Fruit fly (Drosophila melanogaster) whole organism, embryonic: ENCODE results near the gene flw.

ENCODE experiments used
- Antp ChIP-seq: fragments of 200-800 bp; sonication (Bioruptor generic); optimal IDR thresholded peaks from 3 replicates; lab custom pipeline; 2016; ENCODE audit warnings: missing biosample characterization, missing genetic modification characterization
- Atf6 ChIP-seq: fragments of 200-800 bp; sonication (Bioruptor generic); IDR thresholded peaks from 2 replicates; pipeline ENCODE4 v1.3.6; 2022; ENCODE audit warnings: missing biosample characterization, missing genetic modification characterization
- BEAF-32 ChIP-seq: fragments of 200-800 bp; sonication (Bioruptor generic); optimal IDR thresholded peaks from 3 replicates; lab custom pipeline; 2017; ENCODE audit warnings: missing biosample characterization, missing genetic modification characterization, mild to moderate bottlenecking, moderate library complexity, missing genetic modification reagents
- CG12299 ChIP-seq: fragments of 200-800 bp; sonication (Bioruptor generic); optimal IDR thresholded peaks from 2 replicates; lab custom pipeline; 2018; ENCODE audit warnings: missing biosample characterization, mild to moderate bottlenecking, missing genetic modification characterization
- CG15696 ChIP-seq: fragments of 200-800 bp; sonication (Bioruptor generic); optimal IDR thresholded peaks from 2 replicates; lab custom pipeline; 2019; ENCODE audit warnings: missing biosample characterization, mild to moderate bottlenecking, missing genetic modification characterization, moderate library complexity
- CG16779 ChIP-seq: fragments of 200-800 bp; sonication (Bioruptor generic); IDR thresholded peaks from 2 replicates; pipeline ENCODE4 v1.3.6; 2022; ENCODE audit warnings: missing biosample characterization, missing genetic modification characterization
- CG17802 ChIP-seq: fragments of 200-800 bp; sonication (Bioruptor generic); optimal IDR thresholded peaks from 2 replicates; lab custom pipeline; 2018; ENCODE audit warnings: missing biosample characterization, mild to moderate bottlenecking, missing genetic modification characterization, moderate library complexity
- CG18011 ChIP-seq: fragments of 200-800 bp; sonication (Bioruptor generic); optimal IDR thresholded peaks from 2 replicates; lab custom pipeline; 2017; ENCODE audit warnings: missing biosample characterization, missing genetic modification characterization, mild to moderate bottlenecking, moderate library complexity, missing genotype
- CG2199 ChIP-seq: fragments of 200-800 bp; sonication (Bioruptor generic); IDR thresholded peaks from 3 replicates; pipeline ENCODE4 v1.3.6; 2022; ENCODE audit warnings: missing biosample characterization, missing genetic modification characterization
- CG2678 ChIP-seq: fragments of 200-800 bp; sonication (Bioruptor generic); optimal IDR thresholded peaks from 3 replicates; lab custom pipeline; 2019; ENCODE audit warnings: missing biosample characterization, mild to moderate bottlenecking, missing genetic modification characterization, moderate library complexity
- CG31441 ChIP-seq: fragments of 200-800 bp; sonication (Bioruptor generic); IDR thresholded peaks from 2 replicates; pipeline ENCODE4 v1.3.6; 2022; ENCODE audit warnings: missing biosample characterization, missing genetic modification characterization
- CG3407 ChIP-seq: fragments of 200-800 bp; sonication (Bioruptor generic); optimal IDR thresholded peaks from 2 replicates; lab custom pipeline; 2018; ENCODE audit warnings: missing biosample characterization, mild to moderate bottlenecking, missing genetic modification characterization
- CG42726 ChIP-seq: fragments of 200-800 bp; sonication (Bioruptor generic); IDR thresholded peaks from 2 replicates; pipeline ENCODE4 v1.3.6; 2022; ENCODE audit warnings: missing biosample characterization, missing genetic modification characterization; ENCODE audit not compliant: partially characterized antibody
- CG6254 ChIP-seq: fragments of 200-800 bp; sonication (Bioruptor generic); optimal IDR thresholded peaks from 3 replicates; lab custom pipeline; 2017; ENCODE audit warnings: mild to moderate bottlenecking, missing biosample characterization, missing genetic modification reagents, missing genetic modification characterization
- CG8290 ChIP-seq, 3 experiments: fragments of 200-800 bp; sonication (Bioruptor generic); optimal IDR thresholded peaks; 2 replicates each; lab custom pipeline; 2016 to 2019; ENCODE audit warnings: missing biosample characterization in 3 of 3, missing genetic modification characterization in 3 of 3, mild to moderate bottlenecking in 2 of 3, moderate library complexity in 1 of 3
- CG8478 ChIP-seq: fragments of >200 bp; optimal IDR thresholded peaks from 2 replicates; lab custom pipeline; 2018
- CG8924 ChIP-seq: fragments of 200-800 bp; optimal IDR thresholded peaks from 3 replicates; lab custom pipeline; 2019; ENCODE audit warnings: missing biosample characterization, mild to moderate bottlenecking, missing genetic modification characterization, moderate library complexity
- Camta ChIP-seq: fragments of 200-800 bp; sonication (Bioruptor generic); optimal IDR thresholded peaks from 2 replicates; lab custom pipeline; 2016; ENCODE audit warnings: missing biosample characterization, missing genetic modification characterization
- CkIIα-i1 ChIP-seq: fragments of 200-800 bp; sonication (Bioruptor generic); IDR thresholded peaks from 2 replicates; pipeline ENCODE4 v1.3.6; 2022; ENCODE audit warnings: missing biosample characterization, missing genetic modification characterization
- Dad ChIP-seq: fragments of 200-800 bp; sonication (Bioruptor generic); optimal IDR thresholded peaks from 3 replicates; lab custom pipeline; 2016; ENCODE audit warnings: missing biosample characterization, missing genetic modification characterization
- Doc2 ChIP-seq: fragments of 200-800 bp; sonication (Bioruptor generic); IDR thresholded peaks from 2 replicates; pipeline ENCODE4 v1.3.6; 2022; ENCODE audit warnings: missing biosample characterization, missing genetic modification characterization
- Fer1 ChIP-seq: fragments of 200-800 bp; sonication (Bioruptor generic); optimal IDR thresholded peaks from 2 replicates; lab custom pipeline; 2017; ENCODE audit warnings: missing biosample characterization, mild to moderate bottlenecking, missing genetic modification characterization
- Gug ChIP-seq: fragments of 200-800 bp; sonication (Bioruptor generic); IDR thresholded peaks from 4 replicates; pipeline ENCODE4 v1.3.6; 2022; ENCODE audit warnings: missing biosample characterization, missing genetic modification characterization
- HLH3B ChIP-seq: fragments of 200-800 bp; sonication (Bioruptor generic); IDR thresholded peaks from 2 replicates; pipeline ENCODE4 v1.3.6; 2022; ENCODE audit warnings: missing biosample characterization, missing genetic modification characterization
- Hmx ChIP-seq: fragments of 200-800 bp; sonication (Bioruptor generic); optimal IDR thresholded peaks from 2 replicates; lab custom pipeline; 2016; ENCODE audit warnings: missing biosample characterization, missing genetic modification characterization
- Hr51 ChIP-seq, 2 experiments: fragments of 200-800 bp; sonication (Bioruptor generic); optimal IDR thresholded peaks; 2 replicates in 1 of 2; 3 replicates in 1 of 2; lab custom pipeline; 2016 to 2018; ENCODE audit warnings: missing biosample characterization in 2 of 2, missing genetic modification characterization in 2 of 2, mild to moderate bottlenecking in 1 of 2, moderate library complexity in 1 of 2
- MTF-1 ChIP-seq: fragments of 200-800 bp; sonication (Bioruptor generic); optimal IDR thresholded peaks from 2 replicates; lab custom pipeline; 2018; ENCODE audit warnings: missing biosample characterization, mild to moderate bottlenecking, missing genetic modification characterization, borderline replicate concordance
- Mes4 ChIP-seq: fragments of 200-800 bp; sonication (Bioruptor generic); optimal IDR thresholded peaks from 2 replicates; lab custom pipeline; 2016; ENCODE audit warnings: missing biosample characterization, missing genetic modification characterization
- Nf-YB ChIP-seq: fragments of 200-800 bp; sonication (Bioruptor generic); optimal IDR thresholded peaks from 3 replicates; lab custom pipeline; 2019; ENCODE audit warnings: missing biosample characterization, mild to moderate bottlenecking, missing genetic modification characterization, moderate library complexity
- Oli ChIP-seq: fragments of 200-800 bp; sonication (Bioruptor generic); optimal IDR thresholded peaks from 2 replicates; lab custom pipeline; 2018; ENCODE audit warnings: missing biosample characterization, mild to moderate bottlenecking, missing genetic modification characterization, moderate library complexity
- Side ChIP-seq: fragments of 200-800 bp; sonication (Bioruptor generic); optimal IDR thresholded peaks from 2 replicates; lab custom pipeline; 2016; ENCODE audit warnings: missing biosample characterization, missing genetic modification characterization
- al ChIP-seq: fragments of 200-800 bp; sonication (Bioruptor generic); IDR thresholded peaks from 2 replicates; pipeline ENCODE4 v1.3.6; 2022; ENCODE audit warnings: missing biosample characterization, missing genetic modification characterization
- amos ChIP-seq: fragments of 200-800 bp; sonication (Bioruptor generic); IDR thresholded peaks from 2 replicates; pipeline ENCODE4 v1.3.6; 2022; ENCODE audit warnings: missing biosample characterization, missing genetic modification characterization; ENCODE audit not compliant: partially characterized antibody
- bbx ChIP-seq: fragments of 200-800 bp; sonication (Bioruptor generic); IDR thresholded peaks from 2 replicates; pipeline ENCODE4 v1.3.6; 2022; ENCODE audit warnings: missing biosample characterization, missing genetic modification characterization; ENCODE audit not compliant: partially characterized antibody
- gsb-n ChIP-seq: fragments of 200-800 bp; sonication (Bioruptor generic); optimal IDR thresholded peaks from 3 replicates; lab custom pipeline; 2018; ENCODE audit warnings: missing biosample characterization, mild to moderate bottlenecking, missing genetic modification characterization
- hth ChIP-seq: fragments of >200 bp; optimal IDR thresholded peaks from 2 replicates; lab custom pipeline; 2017; ENCODE audit warnings: inconsistent platforms
- lilli ChIP-seq: fragments of 200-800 bp; sonication (Bioruptor generic); optimal IDR thresholded peaks from 3 replicates; lab custom pipeline; 2016; ENCODE audit warnings: missing biosample characterization, missing genetic modification characterization
- otp ChIP-seq: fragments of 200-800 bp; sonication (Bioruptor generic); IDR thresholded peaks from 3 replicates; pipeline ENCODE4, ENCODE4 v1.3.6; 2022; ENCODE audit warnings: missing biosample characterization, missing genetic modification characterization
- prd ChIP-seq, 3 experiments: fragments of >200 bp in 2 of 3; fragments of 200-800 bp in 1 of 3; sonication (Bioruptor generic) in 1 of 3; optimal IDR thresholded peaks in 2 of 3; IDR thresholded peaks in 1 of 3; 2 replicates in 2 of 3; 3 replicates in 1 of 3; pipeline versions ENCODE4 v1.3.6 to Lab custom; 2017 to 2022; ENCODE audit warnings: missing biosample characterization in 1 of 3, missing genetic modification characterization in 1 of 3
- sd ChIP-seq: fragments of 200-800 bp; sonication (Bioruptor generic); optimal IDR thresholded peaks from 3 replicates; lab custom pipeline; 2018; ENCODE audit warnings: missing biosample characterization, mild to moderate bottlenecking, missing genetic modification characterization, moderate library complexity
- sens ChIP-seq: fragments of 200-800 bp; sonication (Bioruptor generic); peaks from one replicate; lab custom pipeline; 2016; ENCODE audit warnings: missing biosample characterization, missing genetic modification characterization
- shn ChIP-seq: fragments of 200-800 bp; sonication (Bioruptor generic); optimal IDR thresholded peaks from 3 replicates; lab custom pipeline; 2016; ENCODE audit warnings: missing biosample characterization, missing genetic modification characterization
- slbo ChIP-seq: fragments of 200-800 bp; sonication (Bioruptor generic); IDR thresholded peaks from 2 replicates; pipeline ENCODE4 v1.3.6; 2022; ENCODE audit warnings: missing biosample characterization, missing genetic modification characterization
- stwl ChIP-seq: fragments of 200-800 bp; sonication (Bioruptor generic); optimal IDR thresholded peaks from 3 replicates; lab custom pipeline; 2018; ENCODE audit warnings: missing biosample characterization, mild to moderate bottlenecking, missing genetic modification characterization, moderate library complexity
- tna ChIP-seq: fragments of 200-800 bp; sonication (Bioruptor generic); IDR thresholded peaks from 2 replicates; pipeline ENCODE4 v1.3.6; 2022; ENCODE audit warnings: missing biosample characterization, missing genetic modification characterization; ENCODE audit not compliant: partially characterized antibody
- yki ChIP-seq: fragments of >200 bp; optimal IDR thresholded peaks from 3 replicates; lab custom pipeline; 2018
- zf30C ChIP-seq: fragments of 200-800 bp; sonication (Bioruptor generic); optimal IDR thresholded peaks from 3 replicates; lab custom pipeline; 2018; ENCODE audit warnings: missing biosample characterization, mild to moderate bottlenecking, missing genetic modification characterization
- zfh1 ChIP-seq: fragments of 200-800 bp; sonication (Bioruptor generic); IDR thresholded peaks from 3 replicates; pipeline ENCODE4 v1.3.6; 2022; ENCODE audit warnings: missing biosample characterization, missing genetic modification characterization

flw gene

dm6 chrX:10347979-10348692 is 37.6 kb upstream of the flw start:
- no peak for TF ChIP-seq Nf-YB (GFP tag; lab: Kevin White, UChicago)
- no peak for TF ChIP-seq prd (optimal IDR thresholded peaks at IDR 0.05; lab: Kevin White, UChicago)
- TF ChIP-seq prd (GFP tag; IDR thresholded peaks at IDR 0.05; lab: Robert Waterston, UW) = peak; percentile 26; the same call in 1 of the 3 replicates
- peak; percentile 4 for TF ChIP-seq Camta
- no peak for TF ChIP-seq Mes4 (GFP tag; lab: Kevin White, UChicago)
- no peak for TF ChIP-seq Hmx (GFP tag; lab: Kevin White, UChicago)
- TF ChIP-seq CG8290 (GFP tag; optimal IDR thresholded peaks at IDR 0.05; lab: Kevin White, UChicago) = no peak
- peak in 1 of 2 experiments; percentile 21 for TF ChIP-seq CG8290 (tag; optimal IDR thresholded peaks at IDR 0.05; lab: Kevin White, UChicago)
- peak; percentile 31 for TF ChIP-seq lilli (GFP tag; lab: Kevin White, UChicago)
- TF ChIP-seq slbo (GFP tag; lab: Robert Waterston, UW) = peak; percentile 28
- no peak for TF ChIP-seq shn
- TF ChIP-seq CG2199 (GFP tag; lab: Robert Waterston, UW) = 0 out of 3 replicates have a peak, but pooled peaks have one; percentile 50
- no peak for TF ChIP-seq CG12299 (tag; lab: Kevin White, UChicago)
- TF ChIP-seq CG8924 = no peak
- TF ChIP-seq zf30C (GFP tag; lab: Kevin White, UChicago) = no peak
- TF ChIP-seq CG17802 (tag; lab: Kevin White, UChicago) = no peak
- no peak for TF ChIP-seq MTF-1 (GFP tag; lab: Kevin White, UChicago)
- TF ChIP-seq Doc2 (GFP tag; lab: Robert Waterston, UW) = no peak
- TF ChIP-seq CG18011 (GFP tag; lab: Kevin White, UChicago) = no peak
- 0 out of 2 replicates have a peak, but pooled peaks have one; percentile 34 for TF ChIP-seq bbx (GFP tag; lab: Robert Waterston, UW)
- TF ChIP-seq CG42726 (GFP tag; lab: Robert Waterston, UW) = no peak
- no peak for TF ChIP-seq hth (lab: Kevin White, UChicago)
- TF ChIP-seq CG6254 = no peak
- TF ChIP-seq al (GFP tag; lab: Robert Waterston, UW) = no peak
- TF ChIP-seq Dad (GFP tag; lab: Kevin White, UChicago) = no peak
- TF ChIP-seq CG3407 = no peak
- 0 out of 3 replicates have a peak, but pooled peaks have one; percentile 18 for TF ChIP-seq otp
- TF ChIP-seq Antp (GFP tag; lab: Kevin White, UChicago) = peak; percentile 20
- TF ChIP-seq CG16779 (GFP tag; lab: Robert Waterston, UW) = 0 out of 2 replicates have a peak, but pooled peaks have one; percentile 20
- 0 out of 4 replicates have a peak, but pooled peaks have one; percentile 15 for TF ChIP-seq Gug (GFP tag; lab: Robert Waterston, UW)
- no peak for TF ChIP-seq stwl (tag; lab: Kevin White, UChicago)
- TF ChIP-seq HLH3B (GFP tag; lab: Robert Waterston, UW) = 0 out of 2 replicates have a peak, but pooled peaks have one; percentile 13
- TF ChIP-seq tna (GFP tag; lab: Robert Waterston, UW) = no peak
- no peak for TF ChIP-seq Atf6
- 0 out of 3 replicates have a peak, but pooled peaks have one; percentile 11 for TF ChIP-seq zfh1 (GFP tag; lab: Robert Waterston, UW)
- peak; percentile 26; the same call in 1 of the 2 replicates for TF ChIP-seq amos
- TF ChIP-seq CG8478 (lab: Kevin White, UChicago) = no peak
- TF ChIP-seq Side (GFP tag; lab: Kevin White, UChicago) = no peak
- TF ChIP-seq Fer1 (GFP tag; lab: Kevin White, UChicago) = no peak
- peak; percentile 14 for TF ChIP-seq CG15696 (tag; lab: Kevin White, UChicago)
- no peak for TF ChIP-seq Oli (tag; lab: Kevin White, UChicago)
- TF ChIP-seq BEAF-32 (GFP tag; lab: Kevin White, UChicago) = no peak
- peak; percentile 14 for TF ChIP-seq CG2678 (tag; lab: Kevin White, UChicago)
- TF ChIP-seq CG31441 (GFP tag; lab: Robert Waterston, UW) = no peak
- TF ChIP-seq gsb-n (tag; lab: Kevin White, UChicago) = no peak
- peak in 1 of 2 experiments; percentile 21 for TF ChIP-seq Hr51 (GFP tag; optimal IDR thresholded peaks at IDR 0.05; lab: Kevin White, UChicago)
- TF ChIP-seq sd (tag; lab: Kevin White, UChicago) = peak; percentile 8
- TF ChIP-seq yki (lab: Kevin White, UChicago) = no peak
- TF ChIP-seq sens (GFP tag; lab: Kevin White, UChicago) = peak; percentile 52
- TF ChIP-seq CkIIα-i1 (GFP tag; lab: Robert Waterston, UW) = no peak
